Worm (Caenorhabditis elegans): ENCODE results near the gene josd-1.

ce11 chrIII:2879703-2880102 is 43.3 kb downstream of the josd-1 start:
- TF ChIP-seq med-1 (GFP tag; optimal IDR thresholded peaks at IDR 0.05; ENCODE audit: insufficient read depth), result no peak
- no peak for TF ChIP-seq T22C8.4 (GFP tag; IDR thresholded peaks at IDR 0.05)
- TF ChIP-seq ztf-29 (GFP tag; IDR thresholded peaks at IDR 0.05), result no peak
- TF ChIP-seq cog-1 (tag; optimal IDR thresholded peaks at IDR 0.05), result no peak

Data from whole organism, midembryonic.